Worm (Caenorhabditis elegans) whole organism, midembryonic: ENCODE results near the gene K03H6.5.

Experiments
- T22C8.4 ChIP-seq: fragments of 200-800 bp; sonication (Bioruptor generic); IDR thresholded peaks from 2 replicates; pipeline ENCODE4 v1.3.6; 2022; ENCODE audit warnings: missing genetic modification characterization, missing compliant biosample characterization
- cog-1 ChIP-seq: sonication (generic microtip); optimal IDR thresholded peaks from 2 replicates; lab custom pipeline; 2016; ENCODE audit warnings: missing genetic modification characterization, missing compliant biosample characterization
- flt-1 ChIP-seq: fragments of 200-800 bp; sonication (Bioruptor generic); IDR thresholded peaks from 2 replicates; pipeline ENCODE4 v1.3.6; 2022; ENCODE audit warnings: missing genetic modification characterization, missing compliant biosample characterization
- klf-2 ChIP-seq: fragments of 200-800 bp; sonication (Bioruptor generic); conservative IDR thresholded peaks from 2 replicates; pipeline ENCODE4 v1.3.6; 2022; ENCODE audit warnings: missing genetic modification reagents, missing genetic modification characterization, missing compliant biosample characterization
- med-1 ChIP-seq: sonication (generic microtip); optimal IDR thresholded peaks from 2 replicates; lab custom pipeline; 2017; ENCODE audit warnings: missing genetic modification characterization, mild to moderate bottlenecking, missing compliant biosample characterization, antibody characterized with exemption, missing genetic modification reagents; ENCODE audit not compliant: insufficient read depth
- ref-1 ChIP-seq: fragments of 200-800 bp; sonication (Bioruptor generic); conservative IDR thresholded peaks from 2 replicates; pipeline ENCODE4 v1.3.6; 2022; ENCODE audit warnings: missing genetic modification reagents, missing genetic modification characterization, missing compliant biosample characterization
- tab-1 ChIP-seq: fragments of 200-800 bp; sonication (Bioruptor generic); IDR thresholded peaks from 2 replicates; pipeline ENCODE4 v1.3.6; 2022; ENCODE audit warnings: missing genetic modification characterization, missing compliant biosample characterization
- ztf-23 ChIP-seq: fragments of 200-800 bp; sonication (Bioruptor generic); IDR thresholded peaks from 2 replicates; pipeline ENCODE4 v1.3.6; 2022; ENCODE audit warnings: missing genetic modification reagents, missing genetic modification characterization, missing compliant biosample characterization
- ztf-29 ChIP-seq: fragments of 200-800 bp; sonication (Bioruptor generic); IDR thresholded peaks from 2 replicates; pipeline ENCODE4 v1.3.6; 2022; ENCODE audit warnings: missing genetic modification reagents, missing genetic modification characterization, missing compliant biosample characterization

The K03H6.5 gene

ce11 chrIV:1516527-1516926, 19.7 kb downstream of the K03H6.5 start, which contains the start of gene clec-172:
TSS of gene clec-172 (minus strand) at chrIV:1516627.
- TF ChIP-seq med-1 (GFP tag; lab: Kevin White, UChicago) (no peak), flt-1 (no peak), ztf-23 (GFP tag; lab: Robert Waterston, UW) (no peak), cog-1 (no peak), T22C8.4 (GFP tag; lab: Robert Waterston, UW) (no peak), klf-2 (GFP tag; lab: Robert Waterston, UW) (no peak)

ce11 chrIV:1515891-1516290, 20.3 kb downstream of the K03H6.5 start:
- no peak for TF ChIP-seq flt-1
- TF ChIP-seq ref-1 (GFP tag; lab: Robert Waterston, UW) = no peak
- no peak for TF ChIP-seq med-1 (GFP tag; lab: Kevin White, UChicago)
- no peak for TF ChIP-seq ztf-23 (GFP tag; lab: Robert Waterston, UW)
- no peak for TF ChIP-seq klf-2 (GFP tag; lab: Robert Waterston, UW)
- TF ChIP-seq ztf-29 (GFP tag; lab: Robert Waterston, UW) = no peak
- no peak for TF ChIP-seq tab-1 (GFP tag; lab: Robert Waterston, UW)
- TF ChIP-seq T22C8.4 (GFP tag; lab: Robert Waterston, UW) = no peak
- no peak for TF ChIP-seq cog-1

- TF ChIP-seq tab-1 (GFP tag; lab: Robert Waterston, UW) (peak; percentile 71; the same call in 1 of the 2 replicates), ztf-23 (GFP tag; lab: Robert Waterston, UW) (peak; percentile 59; the same call in 1 of the 2 replicates), T22C8.4 (GFP tag; lab: Robert Waterston, UW) (no peak), med-1 (GFP tag; lab: Kevin White, UChicago) (no peak), flt-1 (peak; percentile 55; the same call in 1 of the 2 replicates), ref-1 (GFP tag; lab: Robert Waterston, UW) (peak; percentile 46; the same call in 1 of the 2 replicates), ztf-29 (GFP tag; lab: Robert Waterston, UW) (0 out of 2 replicates have a peak, but pooled peaks have one; percentile 50), cog-1 (no peak), klf-2 (GFP tag; lab: Robert Waterston, UW) (0 out of 2 replicates have a peak, but pooled peaks have one; percentile 31)
Measured at ce11 chrIV:1514415-1514814, 21.8 kb downstream of the K03H6.5 start.

ce11 chrIV:1512944-1513343, 23.3 kb downstream of the K03H6.5 start:
- TF ChIP-seq ztf-29 (GFP tag; lab: Robert Waterston, UW) (no peak), ref-1 (GFP tag; lab: Robert Waterston, UW) (no peak), tab-1 (GFP tag; lab: Robert Waterston, UW) (no peak), klf-2 (GFP tag; lab: Robert Waterston, UW) (no peak), flt-1 (no peak), med-1 (GFP tag; lab: Kevin White, UChicago) (no peak), ztf-23 (GFP tag; lab: Robert Waterston, UW) (no peak), cog-1 (no peak), T22C8.4 (GFP tag; lab: Robert Waterston, UW) (no peak)

ce11 chrIV:1510241-1510640, 26.0 kb downstream of the K03H6.5 start, which contains the start of gene txt-4:
TSS of gene txt-4 (plus strand) at chrIV:1510564.
- TF ChIP-seq klf-2 (GFP tag; lab: Robert Waterston, UW) (no peak), ztf-29 (GFP tag; lab: Robert Waterston, UW) (no peak), ref-1 (GFP tag; lab: Robert Waterston, UW) (no peak), flt-1 (no peak), tab-1 (GFP tag; lab: Robert Waterston, UW) (no peak), T22C8.4 (GFP tag; lab: Robert Waterston, UW) (no peak), med-1 (GFP tag; lab: Kevin White, UChicago) (no peak), ztf-23 (GFP tag; lab: Robert Waterston, UW) (no peak), cog-1 (no peak)

ce11 chrIV:1497448-1497847, 38.8 kb downstream of the K03H6.5 start, which contains the start of gene hxk-3:
TSS of gene hxk-3 (plus strand) at chrIV:1497626.
- TF ChIP-seq ref-1 (GFP tag; lab: Robert Waterston, UW) (peak; percentile 22; the same call in 1 of the 2 replicates), ztf-29 (GFP tag; lab: Robert Waterston, UW) (no peak)

- TF ChIP-seq ztf-23 (GFP tag; lab: Robert Waterston, UW) (no peak), ref-1 (GFP tag; lab: Robert Waterston, UW) (no peak), tab-1 (GFP tag; lab: Robert Waterston, UW) (no peak), cog-1 (no peak), T22C8.4 (GFP tag; lab: Robert Waterston, UW) (no peak), flt-1 (no peak), klf-2 (GFP tag; lab: Robert Waterston, UW) (no peak), ztf-29 (GFP tag; lab: Robert Waterston, UW) (no peak), med-1 (GFP tag; lab: Kevin White, UChicago) (no peak)
Measured at ce11 chrIV:1496679-1497033, 39.6 kb downstream of the K03H6.5 start.

ce11 chrIV:1496017-1496678, 40.1 kb downstream of the K03H6.5 start, which contains the start of gene npp-20:
TSS of gene npp-20 (minus strand) at chrIV:1496022.
- no peak for TF ChIP-seq med-1 (GFP tag; lab: Kevin White, UChicago)
- no peak for TF ChIP-seq klf-2 (GFP tag; lab: Robert Waterston, UW)
- TF ChIP-seq tab-1 (GFP tag; lab: Robert Waterston, UW) = no peak
- no peak for TF ChIP-seq cog-1
- TF ChIP-seq flt-1 = no peak
- TF ChIP-seq ztf-23 (GFP tag; lab: Robert Waterston, UW) = no peak
- no peak for TF ChIP-seq T22C8.4 (GFP tag; lab: Robert Waterston, UW)
- TF ChIP-seq ref-1 (GFP tag; lab: Robert Waterston, UW) = no peak
- no peak for TF ChIP-seq ztf-29 (GFP tag; lab: Robert Waterston, UW)

- TF ChIP-seq flt-1 (no peak), med-1 (GFP tag; lab: Kevin White, UChicago) (no peak), cog-1 (no peak), tab-1 (GFP tag; lab: Robert Waterston, UW) (no peak), ref-1 (GFP tag; lab: Robert Waterston, UW) (no peak), T22C8.4 (GFP tag; lab: Robert Waterston, UW) (no peak), ztf-29 (GFP tag; lab: Robert Waterston, UW) (no peak), klf-2 (GFP tag; lab: Robert Waterston, UW) (no peak), ztf-23 (GFP tag; lab: Robert Waterston, UW) (no peak)
Measured at ce11 chrIV:1484968-1485474, 51.2 kb downstream of the K03H6.5 start, which contains the start of gene Y77E11A.16. TSS of gene Y77E11A.16 (plus strand) at chrIV:1485424.
